Worm (Caenorhabditis elegans) whole organism, L4 larva: Measurements from ENCODE around the gene ZK643.5.

Experiments used
- D1046.2 ChIP-seq: fragments of 200-800 bp; sonication (Bioruptor generic); IDR thresholded peaks from 2 replicates; pipeline ENCODE4 v1.3.6; 2022; ENCODE audit warnings: missing genetic modification characterization, missing compliant biosample characterization
- F10B5.3 ChIP-seq: sonication (generic microtip); optimal IDR thresholded peaks from 2 replicates; lab custom pipeline; 2016; ENCODE audit warnings: mild to moderate bottlenecking, missing genetic modification characterization, missing compliant biosample characterization
- F44E2.7 ChIP-seq: fragments of 200-800 bp; sonication (Bioruptor generic); IDR thresholded peaks from 2 replicates; pipeline ENCODE4 v2.1.2; 2022; ENCODE audit warnings: missing genetic modification characterization, missing compliant biosample characterization
- T26A8.4 ChIP-seq: fragments of 200-800 bp; sonication (Bioruptor generic); IDR thresholded peaks from 2 replicates; pipeline ENCODE4 v1.3.6; 2022; ENCODE audit warnings: missing genetic modification characterization, missing compliant biosample characterization
- Y5F2A.4 ChIP-seq: fragments of 200-800 bp; sonication (Bioruptor generic); optimal IDR thresholded peaks from 2 replicates; lab custom pipeline; 2018; ENCODE audit warnings: mild to moderate bottlenecking, missing genetic modification characterization, missing compliant biosample characterization
- Y75B8A.6 ChIP-seq: fragments of 200-800 bp; sonication (Bioruptor generic); IDR thresholded peaks from 2 replicates; pipeline ENCODE4 v1.3.6; 2022; ENCODE audit warnings: missing genetic modification reagents, missing genetic modification characterization, missing compliant biosample characterization
- ama-1 ChIP-seq: fragments of 150-350 bp; optimal IDR thresholded peaks from 2 replicates; lab custom pipeline; 2014; ENCODE audit warnings: inconsistent platforms, mixed read lengths
- ceh-28 ChIP-seq: fragments of 150-350 bp; optimal IDR thresholded peaks from 2 replicates; lab custom pipeline; 2014; ENCODE audit warnings: missing biosample characterization, missing genetic modification reagents, missing genetic modification characterization
- ceh-32 ChIP-seq: sonication (generic microtip); optimal IDR thresholded peaks from 2 replicates; lab custom pipeline; 2016; ENCODE audit warnings: mild to moderate bottlenecking, missing genetic modification characterization, missing compliant biosample characterization; ENCODE audit not compliant: poor library complexity
- ceh-44 ChIP-seq: fragments of 200-800 bp; sonication (Bioruptor generic); IDR thresholded peaks from 2 replicates; pipeline ENCODE4 v1.3.6; 2022; ENCODE audit warnings: missing genetic modification reagents, missing genetic modification characterization, missing compliant biosample characterization
- ceh-62 ChIP-seq: sonication (generic microtip); optimal IDR thresholded peaks from 2 replicates; lab custom pipeline; 2017; ENCODE audit warnings: missing biosample characterization, missing genetic modification characterization
- ceh-82 ChIP-seq: sonication (generic microtip); optimal IDR thresholded peaks from 2 replicates; lab custom pipeline; 2017; ENCODE audit warnings: missing biosample characterization, missing genetic modification characterization
- ces-1 ChIP-seq: fragments of 150-350 bp; sonication (generic microtip); optimal IDR thresholded peaks from 4 replicates; lab custom pipeline; 2014; ENCODE audit warnings: missing biosample characterization, missing genetic modification reagents, missing genetic modification characterization
- dmd-6 ChIP-seq: fragments of 200-800 bp; sonication (Bioruptor generic); IDR thresholded peaks from 2 replicates; pipeline ENCODE4 v1.3.6; 2022; ENCODE audit warnings: missing genetic modification reagents, missing genetic modification characterization, missing compliant biosample characterization
- dmd-8 ChIP-seq: fragments of 200-800 bp; sonication (Bioruptor generic); IDR thresholded peaks from 2 replicates; pipeline ENCODE4 v1.3.6; 2022; ENCODE audit warnings: missing genetic modification characterization, missing compliant biosample characterization
- dmd-9 ChIP-seq: fragments of 200-800 bp; sonication (Bioruptor generic); IDR thresholded peaks from 2 replicates; pipeline ENCODE4 v1.3.6; 2022; ENCODE audit warnings: missing genetic modification reagents, missing genetic modification characterization, missing compliant biosample characterization
- duxl-1 ChIP-seq: sonication (generic microtip); optimal IDR thresholded peaks from 2 replicates; lab custom pipeline; 2016; ENCODE audit warnings: mild to moderate bottlenecking, missing genetic modification characterization, moderate library complexity, missing compliant biosample characterization; ENCODE audit not compliant: poor library complexity
- egl-43 ChIP-seq: fragments of 200-800 bp; sonication (Bioruptor generic); IDR thresholded peaks from 2 replicates; pipeline ENCODE4 v1.3.6; 2022; ENCODE audit warnings: missing genetic modification reagents, missing genetic modification characterization, missing compliant biosample characterization
- fkh-10 ChIP-seq: fragments of 150-350 bp; optimal IDR thresholded peaks from 2 replicates; lab custom pipeline; 2014; ENCODE audit warnings: missing biosample characterization, missing genetic modification reagents, missing genetic modification characterization
- hif-1 ChIP-seq, 2 experiments: sonication (generic microtip); optimal IDR thresholded peaks; 2 replicates each; lab custom pipeline; 2016 to 2017; ENCODE audit warnings: missing compliant biosample characterization in 2 of 2, missing genetic modification characterization in 2 of 2, missing genetic modification reagents in 2 of 2, missing genotype in 2 of 2, mild to moderate bottlenecking in 1 of 2
- hlh-11 ChIP-seq: fragments of 200-800 bp; sonication (Bioruptor generic); optimal IDR thresholded peaks from 2 replicates; lab custom pipeline; 2018; ENCODE audit warnings: mild to moderate bottlenecking, missing genetic modification characterization, missing compliant biosample characterization
- hlh-30 ChIP-seq: sonication (generic microtip); optimal IDR thresholded peaks from 2 replicates; lab custom pipeline; 2017; ENCODE audit warnings: antibody characterized with exemption, mild to moderate bottlenecking, missing genetic modification characterization, missing compliant biosample characterization; ENCODE audit not compliant: insufficient read depth
- lin-13 ChIP-seq: fragments of 150-350 bp; optimal IDR thresholded peaks from 2 replicates; lab custom pipeline; 2014; ENCODE audit warnings: missing biosample characterization, missing genetic modification reagents, missing genetic modification characterization
- lin-15B ChIP-seq: fragments of 150-350 bp; sonication (generic microtip); optimal IDR thresholded peaks from 3 replicates; lab custom pipeline; 2014; ENCODE audit warnings: missing biosample characterization, missing genetic modification characterization
- lin-29 ChIP-seq: fragments of 200-800 bp; sonication (Bioruptor generic); IDR thresholded peaks from 2 replicates; pipeline ENCODE4 v1.3.6; 2022; ENCODE audit warnings: missing genetic modification reagents, missing genetic modification characterization, missing compliant biosample characterization
- lsy-2 ChIP-seq, 2 experiments: fragments of 150-350 bp in 1 of 2; sonication (generic microtip) in 1 of 2; optimal IDR thresholded peaks; 2 replicates each; lab custom pipeline; 2014 to 2017; ENCODE audit warnings: missing biosample characterization in 2 of 2, missing genetic modification characterization in 2 of 2
- madf-5 ChIP-seq, 2 experiments: fragments of 200-800 bp; sonication (Bioruptor generic); IDR thresholded peaks; 2 replicates each; pipeline ENCODE4 v1.3.6; 2022; ENCODE audit warnings: missing compliant biosample characterization in 2 of 2, missing genetic modification characterization in 2 of 2
- mdl-1 ChIP-seq, 2 experiments: fragments of 150-350 bp in 1 of 2; sonication (generic microtip) in 1 of 2; optimal IDR thresholded peaks; 2 replicates each; lab custom pipeline; 2014 to 2017; ENCODE audit warnings: missing biosample characterization in 2 of 2, missing genetic modification characterization in 2 of 2
- mdt-29 ChIP-seq: fragments of 200-800 bp; sonication (Bioruptor generic); IDR thresholded peaks from 2 replicates; pipeline ENCODE4 v1.3.6; 2022; ENCODE audit warnings: missing genetic modification reagents, missing genetic modification characterization, missing compliant biosample characterization
- mxl-3 ChIP-seq: fragments of 200-800 bp; sonication (Bioruptor generic); optimal IDR thresholded peaks from 2 replicates; lab custom pipeline; 2018; ENCODE audit warnings: mild to moderate bottlenecking, missing genetic modification characterization, missing compliant biosample characterization
- nhr-11 ChIP-seq: fragments of 150-350 bp; optimal IDR thresholded peaks from 2 replicates; lab custom pipeline; 2014; ENCODE audit warnings: missing biosample characterization, missing genetic modification characterization
- nhr-28 ChIP-seq: fragments of 150-350 bp; optimal IDR thresholded peaks from 2 replicates; lab custom pipeline; 2014; ENCODE audit warnings: missing biosample characterization, missing genetic modification characterization
- nhr-42 ChIP-seq: fragments of 200-800 bp; sonication (Bioruptor generic); IDR thresholded peaks from 2 replicates; pipeline ENCODE4 v1.3.6; 2022; ENCODE audit warnings: missing genetic modification characterization, missing compliant biosample characterization
- nhr-48 ChIP-seq: sonication (generic microtip); optimal IDR thresholded peaks from 2 replicates; lab custom pipeline; 2016; ENCODE audit warnings: mild to moderate bottlenecking, missing genetic modification characterization, missing compliant biosample characterization
- nhr-76 ChIP-seq: fragments of 150-350 bp; optimal IDR thresholded peaks from 2 replicates; lab custom pipeline; 2014; ENCODE audit warnings: missing biosample characterization, missing genetic modification characterization
- nhr-77 ChIP-seq: fragments of 150-350 bp; optimal IDR thresholded peaks from 2 replicates; lab custom pipeline; 2014; ENCODE audit warnings: missing biosample characterization, missing genetic modification characterization
- pha-4 ChIP-seq, 2 experiments: fragments of 150-350 bp in 1 of 2; fragments of 200-800 bp in 1 of 2; sonication (Bioruptor generic) in 1 of 2; IDR thresholded peaks in 1 of 2; optimal IDR thresholded peaks in 1 of 2; 2 replicates each; pipeline versions ENCODE4 v1.3.6 to Lab custom; 2014 to 2022; ENCODE audit warnings: missing genetic modification characterization in 2 of 2, missing genetic modification reagents in 2 of 2, missing biosample characterization in 1 of 2, missing compliant biosample characterization in 1 of 2
- php-3 ChIP-seq: fragments of 200-800 bp; sonication (Bioruptor generic); IDR thresholded peaks from 2 replicates; pipeline ENCODE4 v1.3.6; 2022; ENCODE audit warnings: missing genetic modification reagents, missing genetic modification characterization, missing compliant biosample characterization
- sdz-12 ChIP-seq: fragments of 200-800 bp; sonication (Bioruptor generic); optimal IDR thresholded peaks from 2 replicates; lab custom pipeline; 2018; ENCODE audit warnings: mild to moderate bottlenecking, missing genetic modification characterization, missing compliant biosample characterization
- set-16 ChIP-seq: fragments of 200-800 bp; sonication (Bioruptor generic); IDR thresholded peaks from 2 replicates; pipeline ENCODE4 v1.3.6; 2022; ENCODE audit warnings: missing genetic modification reagents, missing genetic modification characterization, missing compliant biosample characterization
- snpc-1.2 ChIP-seq: fragments of 200-800 bp; sonication (Bioruptor generic); IDR thresholded peaks from 2 replicates; pipeline ENCODE4 v1.3.6; 2022; ENCODE audit warnings: missing genetic modification reagents, missing genetic modification characterization, missing compliant biosample characterization
- snpc-4 ChIP-seq: fragments of 150-350 bp; optimal IDR thresholded peaks from 2 replicates; lab custom pipeline; 2014; ENCODE audit warnings: missing biosample characterization, missing genetic modification characterization
- spr-1 ChIP-seq: sonication (generic microtip); optimal IDR thresholded peaks from 2 replicates; lab custom pipeline; 2016; ENCODE audit warnings: mild to moderate bottlenecking, missing genetic modification characterization, missing compliant biosample characterization
- spr-3 ChIP-seq: fragments of 200-800 bp; sonication (Bioruptor generic); optimal IDR thresholded peaks from 2 replicates; lab custom pipeline; 2018; ENCODE audit warnings: mild to moderate bottlenecking, missing genetic modification characterization, missing compliant biosample characterization
- unc-62 ChIP-seq, 3 experiments: fragments of 150-350 bp in 1 of 3; sonication (generic microtip); optimal IDR thresholded peaks in 2 of 3; peaks in 1 of 3; 1 replicate in 1 of 3; 2 replicates in 2 of 3; lab custom pipeline; 2014 to 2017; ENCODE audit warnings: missing biosample characterization in 3 of 3, missing genetic modification characterization in 3 of 3, missing genetic modification reagents in 3 of 3, missing genotype in 1 of 3
- vab-7 ChIP-seq: fragments of 200-800 bp; sonication (Bioruptor generic); IDR thresholded peaks from 2 replicates; pipeline ENCODE4 v1.3.6; 2022; ENCODE audit warnings: missing genetic modification reagents, missing genetic modification characterization, missing compliant biosample characterization
- zag-1 ChIP-seq: fragments of 150-350 bp; optimal IDR thresholded peaks from 2 replicates; lab custom pipeline; 2014; ENCODE audit warnings: missing biosample characterization, missing genetic modification characterization
- zip-11 ChIP-seq: fragments of 200-800 bp; sonication (Bioruptor generic); IDR thresholded peaks from 2 replicates; pipeline ENCODE4 v1.3.6; 2022; ENCODE audit warnings: missing genetic modification characterization, missing compliant biosample characterization
- ztf-7 ChIP-seq: fragments of 150-350 bp; optimal IDR thresholded peaks from 2 replicates; lab custom pipeline; 2014; ENCODE audit warnings: missing biosample characterization, missing genetic modification characterization

Gene ZK643.5

ce11 chrIII:8984412-8984811, 28.4 kb upstream of the ZK643.5 start (continued):
- TF ChIP-seq lin-15B = no peak
- TF ChIP-seq ceh-44 (GFP tag; lab: Robert Waterston, UW) = no peak
- no peak for TF ChIP-seq F44E2.7 (GFP tag; lab: Robert Waterston, UW)
- no peak for TF ChIP-seq lsy-2 (tag; optimal IDR thresholded peaks at IDR 0.05; lab: Kevin White, UChicago)
- no peak for TF ChIP-seq Y5F2A.4
- no peak for TF ChIP-seq F10B5.3
- no peak for TF ChIP-seq ces-1
- no peak for TF ChIP-seq snpc-4

ce11 chrIII:8983811-8984210, 27.8 kb upstream of the ZK643.5 start:
- peak; percentile 24 for TF ChIP-seq ama-1 (lab: Kevin White, UChicago)
- TF ChIP-seq nhr-42 (GFP tag; lab: Robert Waterston, UW) = no peak
- peak; percentile 27 for TF ChIP-seq nhr-48 (tag; lab: Kevin White, UChicago)
- peak; percentile 74 for TF ChIP-seq hlh-11
- no peak for TF ChIP-seq zip-11
- TF ChIP-seq set-16 (GFP tag; lab: Robert Waterston, UW) = no peak
- TF ChIP-seq nhr-77 (tag; lab: Kevin White, UChicago) = peak; percentile 33
- no peak for TF ChIP-seq nhr-76 (tag; lab: Kevin White, UChicago)
- no peak for TF ChIP-seq ceh-28 (tag; lab: Kevin White, UChicago)
- TF ChIP-seq lin-29 (GFP tag; lab: Robert Waterston, UW) = no peak
- peak; percentile 48 for TF ChIP-seq duxl-1 (tag; lab: Kevin White, UChicago)
- TF ChIP-seq Y75B8A.6 = 0 out of 2 replicates have a peak, but pooled peaks have one; percentile 52
- TF ChIP-seq ceh-82 (tag; lab: Kevin White, UChicago) = no peak
- TF ChIP-seq lin-13 (GFP tag; lab: Kevin White, UChicago) = no peak
- TF ChIP-seq hlh-30 (tag; lab: Kevin White, UChicago) = peak; percentile 92
- peak; percentile 80 for TF ChIP-seq nhr-28 (tag; lab: Kevin White, UChicago)
- no peak for TF ChIP-seq dmd-9 (GFP tag; lab: Robert Waterston, UW)
- no peak for TF ChIP-seq snpc-1.2 (GFP tag; lab: Robert Waterston, UW)
- no peak for TF ChIP-seq hif-1 (tag; optimal IDR thresholded peaks at IDR 0.05; lab: Kevin White, UChicago)
- 0 out of 2 replicates have a peak, but pooled peaks have one; percentile 25 for TF ChIP-seq dmd-8
- TF ChIP-seq T26A8.4 (GFP tag; lab: Robert Waterston, UW) = no peak
- no peak for TF ChIP-seq egl-43
- TF ChIP-seq spr-1 (tag; lab: Kevin White, UChicago) = no peak
- no peak for TF ChIP-seq lsy-2 (tag; optimal IDR thresholded peaks at IDR 0.05; lab: Kevin White, UChicago)
- TF ChIP-seq F44E2.7 (GFP tag; lab: Robert Waterston, UW) = no peak
- no peak for TF ChIP-seq pha-4 (GFP tag; IDR thresholded peaks at IDR 0.05; lab: Robert Waterston, UW)
- TF ChIP-seq pha-4 (tag; optimal IDR thresholded peaks at IDR 0.05; lab: Kevin White, UChicago) = no peak
- no peak for TF ChIP-seq sdz-12
- TF ChIP-seq fkh-10 (GFP tag; lab: Kevin White, UChicago) = no peak
- TF ChIP-seq Y5F2A.4 = no peak
- TF ChIP-seq php-3 (GFP tag; lab: Robert Waterston, UW) = no peak
- TF ChIP-seq ceh-44 (GFP tag; lab: Robert Waterston, UW) = no peak
- TF ChIP-seq nhr-11 (tag; lab: Kevin White, UChicago) = no peak
- no peak for TF ChIP-seq ceh-62 (tag; lab: Kevin White, UChicago)
- TF ChIP-seq ceh-32 (tag; lab: Kevin White, UChicago) = no peak
- no peak for TF ChIP-seq unc-62 (GFP tag; optimal IDR thresholded peaks at IDR 0.05 in 1 of 2; lab: Kevin White, UChicago)
- no peak for TF ChIP-seq unc-62 (tag; optimal IDR thresholded peaks at IDR 0.05; lab: Kevin White, UChicago)
- peak; percentile 36 for TF ChIP-seq dmd-6
- no peak for TF ChIP-seq lin-15B
- TF ChIP-seq vab-7 (GFP tag; lab: Robert Waterston, UW) = no peak
- peak; percentile 7 for TF ChIP-seq ztf-7
- peak; percentile 53 to 95 for TF ChIP-seq mdl-1 (tag; optimal IDR thresholded peaks at IDR 0.05; lab: Kevin White, UChicago)
- no peak for TF ChIP-seq madf-5 (GFP tag; IDR thresholded peaks at IDR 0.05; lab: Robert Waterston, UW)
- TF ChIP-seq ces-1 = no peak
- no peak for TF ChIP-seq mdt-29
- no peak for TF ChIP-seq spr-3 (GFP tag; lab: Kevin White, UChicago)
- TF ChIP-seq D1046.2 (GFP tag; lab: Robert Waterston, UW) = no peak
- peak; percentile 63 for TF ChIP-seq mxl-3
- no peak for TF ChIP-seq zag-1 (tag; lab: Kevin White, UChicago)
